Worm (Caenorhabditis elegans): ENCODE results near the gene C03B8.3.

DNA sequence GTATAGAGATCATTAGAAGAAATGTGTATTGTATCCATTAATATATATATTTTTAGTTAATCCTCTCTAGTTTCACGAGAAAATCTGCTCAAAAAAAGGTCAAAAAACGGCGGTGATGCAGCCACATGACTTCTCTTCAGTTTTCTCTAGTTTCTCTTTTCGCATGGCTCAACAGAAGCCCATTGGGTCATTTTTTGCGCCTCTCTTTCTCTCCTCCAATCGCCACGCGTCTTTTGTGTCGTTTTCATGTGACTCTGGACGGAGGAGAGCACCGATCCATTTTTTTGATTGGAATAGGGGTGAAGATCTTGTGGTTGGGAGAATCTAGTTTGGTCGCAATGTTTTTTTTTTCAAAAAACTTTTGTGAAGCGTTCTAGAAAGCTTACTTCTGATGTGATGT, 8.8 kb downstream of the C03B8.3 start:
- TF ChIP-seq flt-1 (GFP tag; IDR thresholded peaks at IDR 0.05) (no peak), ref-1 (GFP tag; conservative IDR thresholded peaks at IDR 0.05) (no peak), T22C8.4 (GFP tag; IDR thresholded peaks at IDR 0.05) (no peak), cog-1 (tag; optimal IDR thresholded peaks at IDR 0.05) (no peak), klf-2 (GFP tag; conservative IDR thresholded peaks at IDR 0.05) (no peak), tab-1 (GFP tag; IDR thresholded peaks at IDR 0.05) (no peak)

All from whole organism, midembryonic.